Worm (Caenorhabditis elegans) whole organism, mixed stage, embryonic: ENCODE data around the gene M153.3.

Experiments used
- ces-1 ChIP-seq: fragments of 150-350 bp; optimal IDR thresholded peaks from 2 replicates; lab custom pipeline; 2014; ENCODE audit warnings: missing biosample characterization, missing genetic modification reagents, missing genetic modification characterization
- lin-13 ChIP-seq: fragments of 150-350 bp; optimal IDR thresholded peaks from 2 replicates; lab custom pipeline; 2014; ENCODE audit warnings: missing biosample characterization, missing genetic modification characterization
- lsy-2 ChIP-seq: fragments of 150-350 bp; optimal IDR thresholded peaks from 2 replicates; lab custom pipeline; 2014; ENCODE audit warnings: missing biosample characterization, missing genetic modification characterization
- mep-1 ChIP-seq: fragments of 150-350 bp; optimal IDR thresholded peaks from 2 replicates; lab custom pipeline; 2017; ENCODE audit warnings: missing biosample characterization, missing genetic modification reagents, missing genetic modification characterization, inconsistent platforms
- mls-2 ChIP-seq: sonication (generic microtip); optimal IDR thresholded peaks from 2 replicates; lab custom pipeline; 2016; ENCODE audit warnings: mild to moderate bottlenecking, missing genetic modification characterization, moderate library complexity, missing compliant biosample characterization
- nhr-12 ChIP-seq: fragments of 150-350 bp; optimal IDR thresholded peaks from 2 replicates; lab custom pipeline; 2014; ENCODE audit warnings: missing biosample characterization, missing genetic modification characterization
- nhr-28 ChIP-seq: fragments of 150-350 bp; optimal IDR thresholded peaks from 2 replicates; lab custom pipeline; 2014; ENCODE audit warnings: missing biosample characterization, missing genetic modification characterization
- pha-4 ChIP-seq: fragments of 150-350 bp; optimal IDR thresholded peaks from 2 replicates; lab custom pipeline; 2018; ENCODE audit warnings: missing biosample characterization, missing genetic modification reagents, missing genetic modification characterization
- snpc-4 ChIP-seq: fragments of 150-350 bp; optimal IDR thresholded peaks from 2 replicates; lab custom pipeline; 2014; ENCODE audit warnings: missing biosample characterization, missing genetic modification characterization
- sptf-1 ChIP-seq: sonication (generic microtip); optimal IDR thresholded peaks from 2 replicates; lab custom pipeline; 2017; ENCODE audit warnings: mild to moderate bottlenecking, missing genetic modification characterization, moderate library complexity, missing compliant biosample characterization
- unc-39 ChIP-seq: fragments of 150-350 bp; optimal IDR thresholded peaks from 2 replicates; lab custom pipeline; 2014; ENCODE audit warnings: missing biosample characterization, missing genetic modification characterization
- unc-62 ChIP-seq: fragments of 150-350 bp; optimal IDR thresholded peaks from 2 replicates; lab custom pipeline; 2014; ENCODE audit warnings: missing biosample characterization, missing genetic modification reagents, missing genetic modification characterization
- ztf-11 ChIP-seq: fragments of 150-350 bp; optimal IDR thresholded peaks from 2 replicates; lab custom pipeline; 2014; ENCODE audit warnings: missing biosample characterization, missing genetic modification characterization

DNA sequence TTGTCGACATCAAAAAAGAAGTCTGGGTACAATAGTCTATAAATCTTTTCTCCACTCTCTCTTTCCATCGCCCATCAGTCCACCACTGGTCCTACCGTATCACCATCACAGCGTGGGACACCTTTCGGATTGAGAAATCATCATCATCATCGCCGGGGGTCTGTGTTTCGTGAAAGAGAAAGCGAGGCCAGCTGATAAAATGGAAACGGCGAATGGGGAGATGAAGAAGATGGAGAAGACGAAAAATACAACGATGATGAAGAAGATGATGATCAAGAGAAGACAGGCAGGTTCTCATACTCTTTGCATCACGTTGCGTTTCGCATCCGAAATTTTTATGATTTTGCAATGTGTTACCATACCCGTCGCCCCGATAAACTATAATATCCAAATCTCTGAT is 33.7 kb downstream of the M153.3 start:
- TF ChIP-seq ces-1 (GFP tag; lab: Kevin White, UChicago): no peak
- no peak for TF ChIP-seq nhr-28 (tag; lab: Kevin White, UChicago)
- TF ChIP-seq mep-1 (tag; lab: Kevin White, UChicago): no peak
- TF ChIP-seq lin-13 (tag; lab: Kevin White, UChicago): no peak
- TF ChIP-seq unc-39 (tag; lab: Kevin White, UChicago): no peak
- TF ChIP-seq snpc-4: no peak
- peak; percentile 42 for TF ChIP-seq unc-62 (GFP tag; lab: Kevin White, UChicago)
- no peak for TF ChIP-seq lsy-2 (tag; lab: Kevin White, UChicago)
- TF ChIP-seq nhr-12: no peak
- TF ChIP-seq pha-4 (tag; lab: Kevin White, UChicago): no peak
- TF ChIP-seq sptf-1 (tag; lab: Kevin White, UChicago): no peak
- TF ChIP-seq mls-2 (tag; lab: Kevin White, UChicago): no peak
- no peak for TF ChIP-seq ztf-11 (tag; lab: Kevin White, UChicago)
